Worm (Caenorhabditis elegans) whole organism, late embryonic: ENCODE data around the gene F28E10.1.

Source experiments
- F13H6.1 ChIP-seq: sonication (generic microtip); optimal IDR thresholded peaks from 2 replicates; lab custom pipeline; 2016; ENCODE audit warnings: missing genetic modification characterization, missing compliant biosample characterization
- K02D7.2 ChIP-seq: sonication (generic microtip); optimal IDR thresholded peaks from 2 replicates; lab custom pipeline; 2017; ENCODE audit warnings: mild to moderate bottlenecking, missing genetic modification characterization, missing compliant biosample characterization
- Y22D7AL.16 ChIP-seq: sonication (generic microtip); optimal IDR thresholded peaks from 2 replicates; lab custom pipeline; 2016; ENCODE audit warnings: missing genetic modification characterization, missing compliant biosample characterization
- ceh-14 ChIP-seq: sonication (generic microtip); optimal IDR thresholded peaks from 2 replicates; lab custom pipeline; 2016; ENCODE audit warnings: missing genotype, missing genetic modification characterization, missing compliant biosample characterization
- ceh-19 ChIP-seq: fragments of 200-800 bp; sonication (Bioruptor generic); optimal IDR thresholded peaks from 2 replicates; lab custom pipeline; 2018; ENCODE audit warnings: mild to moderate bottlenecking, missing genetic modification characterization, missing compliant biosample characterization
- ceh-2 ChIP-seq: sonication (generic microtip); optimal IDR thresholded peaks from 2 replicates; lab custom pipeline; 2016; ENCODE audit warnings: missing genotype, missing genetic modification characterization, missing compliant biosample characterization
- ceh-22 ChIP-seq: sonication (generic microtip); optimal IDR thresholded peaks from 2 replicates; lab custom pipeline; 2017; ENCODE audit warnings: missing biosample characterization, missing genetic modification characterization
- ceh-24 ChIP-seq: sonication (generic microtip); optimal IDR thresholded peaks from 2 replicates; lab custom pipeline; 2016; ENCODE audit warnings: mild to moderate bottlenecking, missing genetic modification characterization, missing compliant biosample characterization
- ceh-30 ChIP-seq: fragments of 150-350 bp; optimal IDR thresholded peaks from 2 replicates; lab custom pipeline; 2014; ENCODE audit warnings: missing biosample characterization, missing genetic modification characterization
- ceh-34 ChIP-seq: sonication (generic microtip); optimal IDR thresholded peaks from 2 replicates; lab custom pipeline; 2016; ENCODE audit warnings: mild to moderate bottlenecking, missing genetic modification characterization, missing compliant biosample characterization
- ceh-45 ChIP-seq: fragments of 200-800 bp; sonication (Bioruptor generic); IDR thresholded peaks from 2 replicates; pipeline ENCODE4 v1.3.6; 2022; ENCODE audit warnings: missing genetic modification reagents, missing genetic modification characterization, missing compliant biosample characterization
- ceh-9 ChIP-seq: sonication (generic microtip); optimal IDR thresholded peaks from 2 replicates; lab custom pipeline; 2016; ENCODE audit warnings: mild to moderate bottlenecking, missing genetic modification characterization, inconsistent platforms, missing compliant biosample characterization
- dmd-4 ChIP-seq: sonication (generic microtip); optimal IDR thresholded peaks from 2 replicates; lab custom pipeline; 2016; ENCODE audit warnings: borderline replicate concordance, missing genetic modification characterization, missing compliant biosample characterization
- elt-2 ChIP-seq: sonication (generic microtip); optimal IDR thresholded peaks from 2 replicates; lab custom pipeline; 2016; ENCODE audit warnings: missing genetic modification reagents, missing genetic modification characterization, missing compliant biosample characterization
- elt-4 ChIP-seq: sonication (generic microtip); optimal IDR thresholded peaks from 2 replicates; lab custom pipeline; 2016; ENCODE audit warnings: missing genetic modification characterization, missing compliant biosample characterization
- eyg-1 ChIP-seq: sonication (generic microtip); optimal IDR thresholded peaks from 2 replicates; lab custom pipeline; 2016; ENCODE audit warnings: missing genotype, missing genetic modification characterization, missing compliant biosample characterization
- fax-1 ChIP-seq: sonication (generic microtip); optimal IDR thresholded peaks from 2 replicates; lab custom pipeline; 2016; ENCODE audit warnings: missing genotype, missing genetic modification characterization, missing compliant biosample characterization
- fkh-10 ChIP-seq: fragments of 150-350 bp; optimal IDR thresholded peaks from 2 replicates; lab custom pipeline; 2014; ENCODE audit warnings: missing biosample characterization, missing genetic modification reagents, missing genetic modification characterization
- fkh-6 ChIP-seq: sonication (generic microtip); optimal IDR thresholded peaks from 2 replicates; lab custom pipeline; 2016; ENCODE audit warnings: missing genetic modification characterization, missing compliant biosample characterization
- gmeb-2 ChIP-seq: sonication (generic microtip); optimal IDR thresholded peaks from 2 replicates; lab custom pipeline; 2016; ENCODE audit warnings: missing genetic modification characterization, inconsistent platforms, missing compliant biosample characterization
- hlh-13 ChIP-seq: fragments of 200-800 bp; sonication (Bioruptor generic); optimal IDR thresholded peaks from 2 replicates; lab custom pipeline; 2018; ENCODE audit warnings: mild to moderate bottlenecking, missing genetic modification characterization, missing compliant biosample characterization
- hlh-30 ChIP-seq: sonication (generic microtip); optimal IDR thresholded peaks from 2 replicates; lab custom pipeline; 2017; ENCODE audit warnings: antibody characterized with exemption, missing genetic modification characterization, missing compliant biosample characterization; ENCODE audit not compliant: insufficient read depth
- hlh-6 ChIP-seq: sonication (generic microtip); optimal IDR thresholded peaks from 2 replicates; lab custom pipeline; 2016; ENCODE audit warnings: missing genotype, missing genetic modification characterization, missing compliant biosample characterization
- mec-3 ChIP-seq: sonication (generic microtip); optimal IDR thresholded peaks from 2 replicates; lab custom pipeline; 2016; ENCODE audit warnings: borderline replicate concordance, missing genetic modification characterization, missing compliant biosample characterization
- odd-2 ChIP-seq: sonication (generic microtip); optimal IDR thresholded peaks from 2 replicates; lab custom pipeline; 2017; ENCODE audit warnings: antibody characterized with exemption, mild to moderate bottlenecking, missing genetic modification characterization, missing compliant biosample characterization
- pag-3 ChIP-seq: sonication (generic microtip); optimal IDR thresholded peaks from 2 replicates; lab custom pipeline; 2016; ENCODE audit warnings: missing compliant biosample characterization, missing genetic modification characterization, borderline replicate concordance
- pha-2 ChIP-seq: sonication (generic microtip); optimal IDR thresholded peaks from 2 replicates; lab custom pipeline; 2017; ENCODE audit warnings: mild to moderate bottlenecking, missing genetic modification characterization, missing compliant biosample characterization
- pha-4 ChIP-seq: fragments of 150-350 bp; optimal IDR thresholded peaks from 2 replicates; lab custom pipeline; 2018; ENCODE audit warnings: missing biosample characterization, missing genetic modification reagents, missing genetic modification characterization
- pros-1 ChIP-seq: fragments of 150-350 bp; optimal IDR thresholded peaks from 2 replicates; lab custom pipeline; 2014; ENCODE audit warnings: missing biosample characterization, missing genetic modification reagents, missing genetic modification characterization
- sox-2 ChIP-seq: fragments of 200-800 bp; sonication (Bioruptor generic); IDR thresholded peaks from 2 replicates; pipeline ENCODE4 v1.3.6; 2022; ENCODE audit warnings: missing genetic modification reagents, missing genetic modification characterization, missing compliant biosample characterization
- tbx-7 ChIP-seq: sonication (generic microtip); optimal IDR thresholded peaks from 2 replicates; lab custom pipeline; 2016; ENCODE audit warnings: missing genotype, missing genetic modification characterization, missing compliant biosample characterization
- unc-42 ChIP-seq: sonication (generic microtip); optimal IDR thresholded peaks from 2 replicates; lab custom pipeline; 2016; ENCODE audit warnings: missing genotype, missing genetic modification characterization, missing compliant biosample characterization
- unc-55 ChIP-seq: sonication (generic microtip); optimal IDR thresholded peaks from 2 replicates; lab custom pipeline; 2017; ENCODE audit warnings: missing biosample characterization, missing genetic modification reagents, missing genetic modification characterization
- unc-86 ChIP-seq: sonication (generic microtip); optimal IDR thresholded peaks from 2 replicates; lab custom pipeline; 2016; ENCODE audit warnings: missing genetic modification characterization, missing compliant biosample characterization

Gene F28E10.1

DNA sequence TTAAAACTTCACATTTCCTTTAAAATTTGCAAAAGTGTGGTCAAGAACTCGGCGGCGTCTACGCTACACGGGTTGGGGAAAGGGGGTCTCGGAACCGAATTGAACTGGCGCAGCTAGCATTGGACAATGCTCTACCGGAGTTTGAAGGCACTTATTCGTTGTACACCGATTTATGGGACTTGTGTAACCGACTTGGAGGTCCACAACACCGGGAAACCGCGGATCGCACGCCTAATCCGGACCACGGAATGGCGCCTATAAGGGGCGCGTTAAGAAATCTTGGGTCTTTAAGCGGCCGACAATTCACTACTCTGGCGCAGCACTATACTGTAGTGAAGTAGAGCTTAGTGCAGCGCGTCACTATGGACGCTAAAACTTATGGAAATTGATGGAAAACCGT is 30.0 kb upstream of the F28E10.1 start:
- peak; percentile 10 for TF ChIP-seq elt-2 (tag; lab: Kevin White, UChicago)
- no peak for TF ChIP-seq elt-4 (tag; lab: Kevin White, UChicago)

DNA sequence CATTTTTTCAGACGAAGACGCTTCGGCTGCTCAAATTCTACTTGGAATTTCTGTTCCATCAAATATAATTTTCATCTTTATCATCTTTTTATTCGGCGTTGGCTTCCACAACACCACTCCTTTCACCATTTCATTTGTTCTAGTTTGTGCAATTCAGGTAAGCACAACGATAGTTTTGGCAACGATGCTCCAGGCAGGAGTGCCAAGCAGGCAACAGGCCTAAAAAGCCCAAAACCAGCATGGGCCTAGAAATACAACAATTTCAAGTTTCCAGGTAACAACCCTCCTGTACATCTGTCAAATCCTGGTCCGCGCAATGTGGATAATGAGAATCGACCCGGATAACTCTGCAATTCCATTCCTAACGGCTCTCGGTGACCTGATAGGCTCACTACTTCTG is 27.4 kb upstream of the F28E10.1 start:
- TF ChIP-seq gmeb-2 (tag; lab: Kevin White, UChicago) (no peak), fkh-6 (tag; lab: Kevin White, UChicago) (no peak), pag-3 (tag; lab: Kevin White, UChicago) (no peak), dmd-4 (no peak), unc-55 (GFP tag; lab: Kevin White, UChicago) (no peak), odd-2 (tag; lab: Kevin White, UChicago) (no peak)

DNA sequence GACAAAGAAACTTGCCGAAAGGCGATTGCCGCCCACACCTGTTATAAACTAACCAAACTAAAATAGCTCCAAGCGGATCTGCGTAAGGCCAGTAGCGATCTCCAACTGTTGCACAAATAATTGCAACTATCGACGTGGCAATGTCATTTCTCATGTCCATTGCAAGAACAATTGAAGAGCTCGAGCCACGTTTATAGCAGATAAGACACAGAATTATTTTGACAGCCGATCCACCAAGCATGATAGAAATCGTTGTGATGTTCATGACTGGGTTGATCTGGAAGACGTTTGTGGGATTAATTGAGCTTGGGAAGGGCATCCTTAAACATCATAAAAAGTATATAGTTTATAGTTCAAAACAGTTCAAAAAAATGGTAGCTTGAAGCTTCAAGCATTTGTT is 25.7 kb upstream of the F28E10.1 start:
- TF ChIP-seq hlh-6 (tag; lab: Kevin White, UChicago) (no peak), hlh-30 (tag; lab: Kevin White, UChicago) (no peak), ceh-2 (no peak), eyg-1 (tag; lab: Kevin White, UChicago) (no peak), ceh-9 (tag; lab: Kevin White, UChicago) (no peak), dmd-4 (no peak)

DNA sequence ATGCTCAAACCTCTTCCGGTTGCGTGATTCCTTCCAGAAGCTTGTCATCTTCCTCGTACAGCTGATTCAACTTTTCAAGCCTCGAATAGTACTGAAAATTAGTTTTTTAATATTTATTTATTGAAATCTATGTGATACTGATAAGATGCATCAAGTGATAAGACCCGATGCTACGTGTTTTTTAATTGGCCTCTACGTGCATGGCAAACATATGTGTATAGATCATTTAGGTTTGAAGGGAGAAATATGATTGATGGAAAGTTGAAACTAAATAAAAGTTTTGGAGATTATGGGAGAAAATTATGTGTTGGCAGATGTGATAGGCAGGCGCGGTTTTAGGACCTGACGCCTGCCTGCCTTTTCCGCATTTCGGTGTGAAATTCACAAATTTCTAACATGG is 24.4 kb upstream of the F28E10.1 start:
- TF ChIP-seq ceh-19 (GFP tag; lab: Kevin White, UChicago) (no peak), fax-1 (tag; lab: Kevin White, UChicago) (no peak), elt-2 (tag; lab: Kevin White, UChicago) (peak; percentile 82)

DNA sequence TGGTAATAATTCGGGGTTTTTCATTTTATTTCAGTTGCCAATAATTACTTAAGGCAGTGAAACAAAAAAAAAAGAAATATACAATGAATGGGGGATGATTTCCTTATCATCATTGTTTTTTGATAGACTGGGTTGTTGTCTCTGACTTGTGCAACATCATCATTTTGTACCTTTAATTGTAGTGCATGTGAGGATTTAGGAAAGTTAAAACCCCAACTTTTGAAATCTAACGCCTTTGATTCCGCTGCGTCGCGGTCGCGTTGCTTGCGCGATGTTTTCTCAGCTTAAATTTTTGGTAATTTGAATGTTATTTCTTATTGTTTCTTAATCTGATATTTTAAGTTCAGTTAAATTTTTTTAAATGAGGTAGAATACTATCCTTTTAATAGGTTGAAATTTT is 22.8 kb upstream of the F28E10.1 start, which contains the start of gene ZK185.5:
Gene ZK185.5, minus strand, starts transcription at position 101 of the 400 bp plus-strand sequence.
- TF ChIP-seq ceh-2 (no peak), unc-42 (no peak), Y22D7AL.16 (tag; lab: Kevin White, UChicago) (no peak), ceh-14 (no peak), pros-1 (no peak), elt-4 (tag; lab: Kevin White, UChicago) (no peak), ceh-9 (tag; lab: Kevin White, UChicago) (no peak), hlh-13 (no peak), ceh-34 (no peak), tbx-7 (tag; lab: Kevin White, UChicago) (no peak), dmd-4 (no peak), pha-4 (no peak), F13H6.1 (tag; lab: Kevin White, UChicago) (no peak), mec-3 (tag; lab: Kevin White, UChicago) (no peak), ceh-45 (GFP tag; lab: Robert Waterston, UW) (no peak), hlh-30 (tag; lab: Kevin White, UChicago) (no peak), gmeb-2 (tag; lab: Kevin White, UChicago) (no peak)

DNA sequence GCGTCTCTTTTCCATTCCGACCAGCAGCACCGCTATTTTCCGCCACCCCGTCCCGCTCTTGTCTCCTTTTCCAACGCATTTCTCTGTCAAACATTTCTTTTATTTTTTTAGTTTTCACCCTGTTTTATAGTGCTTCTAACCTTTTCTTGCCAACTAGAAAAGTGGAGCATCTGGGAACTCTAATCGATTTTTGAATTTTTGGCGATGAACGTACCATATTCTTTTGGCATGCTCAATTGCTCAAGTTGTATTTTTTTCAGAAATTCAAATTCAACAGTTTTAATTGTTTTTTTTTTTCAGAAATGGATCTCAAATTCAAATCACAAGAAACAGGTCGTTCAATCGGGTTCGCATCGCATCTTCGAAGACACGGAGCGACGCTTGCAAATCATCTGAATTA is 20.4 kb upstream of the F28E10.1 start, which contains the start of gene ZK185.1:
Gene ZK185.1, plus strand, starts transcription at position 301 of the 400 bp plus-strand sequence.
- TF ChIP-seq unc-42 (peak; percentile 5), fkh-6 (tag; lab: Kevin White, UChicago) (no peak)
- TF ChIP-seq, all 69 proteins: peak for 1

DNA sequence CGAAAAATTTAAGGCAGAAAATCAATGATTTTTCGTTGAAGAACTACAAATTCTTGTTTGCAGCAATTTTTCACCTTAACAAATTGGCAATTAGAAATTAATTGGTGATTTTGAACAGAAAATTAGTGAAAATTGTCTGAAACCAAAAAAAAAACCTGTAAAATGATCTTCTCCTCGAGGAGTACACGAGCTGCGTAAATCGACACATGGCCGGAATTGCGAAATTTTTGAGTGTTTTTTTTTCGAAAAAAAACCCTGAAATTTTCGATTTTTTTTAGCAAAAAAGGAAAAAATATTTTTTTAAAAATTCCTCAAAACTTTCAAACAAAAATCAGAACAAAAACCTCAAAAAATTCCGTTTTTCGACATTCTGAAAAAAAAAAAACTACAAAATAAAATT is 17.1 kb upstream of the F28E10.1 start:
- TF ChIP-seq ceh-24 (tag; lab: Kevin White, UChicago) (no peak), elt-4 (tag; lab: Kevin White, UChicago) (no peak), ceh-30 (tag; lab: Kevin White, UChicago) (no peak), elt-2 (tag; lab: Kevin White, UChicago) (no peak), unc-86 (no peak), ceh-22 (tag; lab: Kevin White, UChicago) (no peak), fkh-10 (GFP tag; lab: Kevin White, UChicago) (no peak), K02D7.2 (no peak), pha-2 (tag; lab: Kevin White, UChicago) (no peak), dmd-4 (no peak), sox-2 (GFP tag; lab: Robert Waterston, UW) (no peak)
